Worm (Caenorhabditis elegans) whole organism, L3 larva: ENCODE results near the gene F31B12.3.

ENCODE experiments used
- R02D3.7 ChIP-seq: fragments of 150-350 bp; optimal IDR thresholded peaks from 2 replicates; lab custom pipeline; 2014; ENCODE audit warnings: missing biosample characterization, missing genetic modification characterization
- ZK546.5 ChIP-seq: sonication (generic microtip); optimal IDR thresholded peaks from 2 replicates; lab custom pipeline; 2017; ENCODE audit warnings: missing biosample characterization, missing genetic modification characterization
- aly-2 ChIP-seq: fragments of 150-350 bp; optimal IDR thresholded peaks from 2 replicates; lab custom pipeline; 2014; ENCODE audit warnings: missing biosample characterization, missing genetic modification characterization
- ceh-28 ChIP-seq: fragments of 150-350 bp; optimal IDR thresholded peaks from 2 replicates; lab custom pipeline; 2014; ENCODE audit warnings: missing biosample characterization, missing genetic modification reagents, missing genetic modification characterization
- ceh-82 ChIP-seq: fragments of 150-350 bp; optimal IDR thresholded peaks from 2 replicates; lab custom pipeline; 2014; ENCODE audit warnings: missing biosample characterization, missing genetic modification characterization
- ceh-9 ChIP-seq: sonication (generic microtip); optimal IDR thresholded peaks from 2 replicates; lab custom pipeline; 2018; ENCODE audit warnings: missing biosample characterization, missing genetic modification characterization
- daf-12 ChIP-seq: fragments of 150-350 bp; optimal IDR thresholded peaks from 2 replicates; lab custom pipeline; 2014; ENCODE audit warnings: missing biosample characterization, missing genetic modification reagents, missing genetic modification characterization
- egl-27 ChIP-seq: sonication (generic microtip); optimal IDR thresholded peaks from 4 replicates; lab custom pipeline; 2017; ENCODE audit warnings: missing biosample characterization, missing genetic modification reagents, missing genetic modification characterization
- egl-5 ChIP-seq: fragments of 150-350 bp; optimal IDR thresholded peaks from 2 replicates; lab custom pipeline; 2017; ENCODE audit warnings: missing biosample characterization, missing genetic modification reagents, missing genetic modification characterization, inconsistent platforms
- elt-1 ChIP-seq: fragments of 150-350 bp; optimal IDR thresholded peaks from 2 replicates; lab custom pipeline; 2014; ENCODE audit warnings: missing biosample characterization, missing genetic modification characterization
- elt-2 ChIP-seq: sonication (generic microtip); optimal IDR thresholded peaks from 2 replicates; lab custom pipeline; 2016; ENCODE audit warnings: missing genetic modification reagents, mild to moderate bottlenecking, missing genetic modification characterization, missing compliant biosample characterization
- eor-1 ChIP-seq, 2 experiments: fragments of 150-350 bp; optimal IDR thresholded peaks; 2 replicates each; lab custom pipeline; 2014 to 2018; ENCODE audit warnings: missing biosample characterization in 2 of 2, missing genetic modification characterization in 2 of 2
- fkh-10 ChIP-seq: sonication (generic microtip); optimal IDR thresholded peaks from 2 replicates; lab custom pipeline; 2017; ENCODE audit warnings: missing biosample characterization, missing genetic modification reagents, missing genetic modification characterization
- fkh-2 ChIP-seq: fragments of 150-350 bp; optimal IDR thresholded peaks from 2 replicates; lab custom pipeline; 2014; ENCODE audit warnings: missing biosample characterization, missing genetic modification reagents, missing genetic modification characterization
- jun-1 ChIP-seq: fragments of 150-350 bp; optimal IDR thresholded peaks from 2 replicates; lab custom pipeline; 2014; ENCODE audit warnings: missing biosample characterization, missing genetic modification reagents, missing genetic modification characterization
- lin-15B ChIP-seq: fragments of 150-350 bp; optimal IDR thresholded peaks from 2 replicates; lab custom pipeline; 2014; ENCODE audit warnings: missing biosample characterization, missing genetic modification characterization
- lin-39 ChIP-seq: fragments of 150-350 bp; optimal IDR thresholded peaks from 2 replicates; lab custom pipeline; 2018; ENCODE audit warnings: missing biosample characterization, missing genetic modification reagents, missing genetic modification characterization
- lsy-12 ChIP-seq: sonication (generic microtip); optimal IDR thresholded peaks from 2 replicates; lab custom pipeline; 2016; ENCODE audit warnings: mild to moderate bottlenecking, missing genetic modification characterization, missing compliant biosample characterization
- mdl-1 ChIP-seq: fragments of 150-350 bp; optimal IDR thresholded peaks from 2 replicates; lab custom pipeline; 2014; ENCODE audit warnings: missing biosample characterization, missing genetic modification characterization
- nfya-1 ChIP-seq: sonication (generic microtip); optimal IDR thresholded peaks from 2 replicates; lab custom pipeline; 2017; ENCODE audit warnings: missing genetic modification characterization, mild to moderate bottlenecking, missing compliant biosample characterization, antibody characterized with exemption, moderate library complexity; ENCODE audit not compliant: insufficient read depth
- nhr-11 ChIP-seq: fragments of 150-350 bp; optimal IDR thresholded peaks from 2 replicates; lab custom pipeline; 2014; ENCODE audit warnings: missing biosample characterization, missing genetic modification characterization
- nhr-12 ChIP-seq: fragments of 150-350 bp; optimal IDR thresholded peaks from 2 replicates; lab custom pipeline; 2014; ENCODE audit warnings: missing biosample characterization, missing genetic modification characterization
- nhr-23 ChIP-seq: fragments of 150-350 bp; optimal IDR thresholded peaks from 2 replicates; lab custom pipeline; 2014; ENCODE audit warnings: missing biosample characterization, missing genetic modification reagents, missing genetic modification characterization
- nhr-237 ChIP-seq: fragments of 150-350 bp; optimal IDR thresholded peaks from 2 replicates; lab custom pipeline; 2014; ENCODE audit warnings: missing biosample characterization, missing genetic modification characterization
- nhr-25 ChIP-seq: sonication (generic microtip); optimal IDR thresholded peaks from 2 replicates; lab custom pipeline; 2017; ENCODE audit warnings: missing biosample characterization, missing genetic modification characterization
- nhr-43 ChIP-seq: sonication (generic microtip); optimal IDR thresholded peaks from 2 replicates; lab custom pipeline; 2016; ENCODE audit warnings: mild to moderate bottlenecking, missing genetic modification characterization, missing compliant biosample characterization; ENCODE audit not compliant: poor library complexity, severe bottlenecking
- nhr-67 ChIP-seq: fragments of 150-350 bp; optimal IDR thresholded peaks from 2 replicates; lab custom pipeline; 2014; ENCODE audit warnings: missing biosample characterization, missing genetic modification characterization
- nhr-76 ChIP-seq: fragments of 150-350 bp; sonication (generic microtip); optimal IDR thresholded peaks from 5 replicates; lab custom pipeline; 2014; ENCODE audit warnings: missing biosample characterization, missing genetic modification characterization
- nhr-77 ChIP-seq: fragments of 150-350 bp; optimal IDR thresholded peaks from 2 replicates; lab custom pipeline; 2014; ENCODE audit warnings: missing biosample characterization, missing genetic modification characterization
- sea-2 ChIP-seq: fragments of 150-350 bp; sonication (generic microtip); optimal IDR thresholded peaks from 4 replicates; lab custom pipeline; 2014; ENCODE audit warnings: missing biosample characterization, missing genetic modification reagents, missing genetic modification characterization
- skn-1 ChIP-seq: fragments of 150-350 bp; optimal IDR thresholded peaks from 2 replicates; lab custom pipeline; 2014; ENCODE audit warnings: missing biosample characterization, missing genetic modification characterization
- snpc-4 ChIP-seq: fragments of 150-350 bp; optimal IDR thresholded peaks from 2 replicates; lab custom pipeline; 2014; ENCODE audit warnings: missing biosample characterization, missing genetic modification characterization
- tbx-2 ChIP-seq: sonication (generic microtip); optimal IDR thresholded peaks from 2 replicates; lab custom pipeline; 2016; ENCODE audit warnings: mild to moderate bottlenecking, missing genetic modification characterization, missing compliant biosample characterization
- unc-39 ChIP-seq: sonication (generic microtip); optimal IDR thresholded peaks from 4 replicates; lab custom pipeline; 2017; ENCODE audit warnings: missing biosample characterization, missing genetic modification characterization
- unc-62 ChIP-seq: fragments of 150-350 bp; sonication (generic microtip); optimal IDR thresholded peaks from 4 replicates; lab custom pipeline; 2014; ENCODE audit warnings: missing biosample characterization, missing genetic modification reagents, missing genetic modification characterization
- zag-1 ChIP-seq: fragments of 150-350 bp; optimal IDR thresholded peaks from 2 replicates; lab custom pipeline; 2014; ENCODE audit warnings: missing biosample characterization, missing genetic modification characterization
- ztf-11 ChIP-seq: fragments of 150-350 bp; optimal IDR thresholded peaks from 2 replicates; lab custom pipeline; 2014; ENCODE audit warnings: missing biosample characterization, missing genetic modification characterization
- ztf-4 ChIP-seq: fragments of 150-350 bp; optimal IDR thresholded peaks from 2 replicates; lab custom pipeline; 2014; ENCODE audit warnings: missing biosample characterization, missing genetic modification characterization

F31B12.3 gene

ce11 chrX:10820511-10820910, at the start of gene F31B12.3:
TSS of gene F31B12.3 (minus strand) at chrX:10820611.
- TF ChIP-seq ceh-9 (tag; lab: Kevin White, UChicago): no peak
- TF ChIP-seq sea-2: no peak
- TF ChIP-seq nhr-25 (tag; lab: Kevin White, UChicago): no peak
- TF ChIP-seq jun-1 (tag; lab: Kevin White, UChicago): no peak
- no peak for TF ChIP-seq nhr-23
- TF ChIP-seq elt-1 (tag; lab: Kevin White, UChicago): no peak
- no peak for TF ChIP-seq fkh-10 (GFP tag; lab: Kevin White, UChicago)
- TF ChIP-seq tbx-2 (tag; lab: Kevin White, UChicago): no peak
- TF ChIP-seq nhr-12 (tag; lab: Kevin White, UChicago): no peak
- no peak for TF ChIP-seq elt-2 (tag; lab: Kevin White, UChicago)
- no peak for TF ChIP-seq egl-5 (tag; lab: Kevin White, UChicago)
- TF ChIP-seq mdl-1: no peak
- TF ChIP-seq ceh-82 (tag; lab: Kevin White, UChicago): no peak
- no peak for TF ChIP-seq snpc-4 (tag; lab: Kevin White, UChicago)
- no peak for TF ChIP-seq ceh-28 (tag; lab: Kevin White, UChicago)
- TF ChIP-seq ztf-11 (tag; lab: Kevin White, UChicago): no peak
- TF ChIP-seq nfya-1: no peak
- TF ChIP-seq egl-27: no peak
- no peak for TF ChIP-seq nhr-43 (tag; lab: Kevin White, UChicago)

ce11 chrX:10870137-10870536, 49.7 kb upstream of the F31B12.3 start, which contains the start of gene pgp-7:
TSS of gene pgp-7 (minus strand) at chrX:10870237.
- no peak for TF ChIP-seq nhr-43 (tag; lab: Kevin White, UChicago)
- no peak for TF ChIP-seq eor-1 (tag; optimal IDR thresholded peaks at IDR 0.05; lab: Kevin White, UChicago)
- no peak for TF ChIP-seq zag-1 (tag; lab: Kevin White, UChicago)
- TF ChIP-seq mdl-1: no peak
- TF ChIP-seq nhr-11: no peak
- no peak for TF ChIP-seq fkh-2 (tag; lab: Kevin White, UChicago)
- no peak for TF ChIP-seq unc-39 (tag; lab: Kevin White, UChicago)
- TF ChIP-seq nhr-67 (tag; lab: Kevin White, UChicago): no peak
- TF ChIP-seq, all 47 proteins: peak for 0

- TF ChIP-seq unc-62 (GFP tag; lab: Kevin White, UChicago): no peak
- no peak for TF ChIP-seq R02D3.7 (tag; lab: Kevin White, UChicago)
- TF ChIP-seq lin-39 (tag; lab: Kevin White, UChicago): no peak
- TF ChIP-seq daf-12 (tag; lab: Kevin White, UChicago): no peak
- TF ChIP-seq lin-15B: no peak
- TF ChIP-seq nhr-77 (tag; lab: Kevin White, UChicago): no peak
- no peak for TF ChIP-seq aly-2
- TF ChIP-seq egl-27: no peak
- TF ChIP-seq nhr-237 (tag; lab: Kevin White, UChicago): no peak
- no peak for TF ChIP-seq elt-1 (tag; lab: Kevin White, UChicago)
- TF ChIP-seq snpc-4 (tag; lab: Kevin White, UChicago): no peak
- no peak for TF ChIP-seq ceh-82 (tag; lab: Kevin White, UChicago)
- TF ChIP-seq mdl-1: no peak
- TF ChIP-seq unc-39 (tag; lab: Kevin White, UChicago): no peak
- no peak for TF ChIP-seq skn-1
- no peak for TF ChIP-seq zag-1 (tag; lab: Kevin White, UChicago)
- TF ChIP-seq nhr-76 (tag; lab: Kevin White, UChicago): no peak
- no peak for TF ChIP-seq ceh-9 (tag; lab: Kevin White, UChicago)
- no peak for TF ChIP-seq ztf-4 (tag; lab: Kevin White, UChicago)
- TF ChIP-seq ZK546.5 (tag; lab: Kevin White, UChicago): no peak
These were observed 43.9 kb upstream of the F31B12.3 start, which contains the start of gene pgp-8 for ce11 chrX:10864322-10864721. TSS of gene pgp-8 (minus strand) at chrX:10864422.

ce11 chrX:10862582-10862981, 42.2 kb upstream of the F31B12.3 start:
- no peak for TF ChIP-seq jun-1 (tag; lab: Kevin White, UChicago)
- no peak for TF ChIP-seq lsy-12 (tag; lab: Kevin White, UChicago)
- no peak for TF ChIP-seq nhr-12 (tag; lab: Kevin White, UChicago)
